Fruit fly (Drosophila melanogaster) whole organism, embryonic: ENCODE results near the gene CG32985.

Experiments used
- Hr78 ChIP-seq, 2 experiments: fragments of 200-800 bp in 1 of 2; fragments of >200 bp in 1 of 2; sonication (Bioruptor generic) in 1 of 2; optimal IDR thresholded peaks; 2 replicates each; lab custom pipeline; 2017 to 2019; ENCODE audit warnings: missing biosample characterization in 2 of 2, missing genetic modification characterization in 2 of 2, mild to moderate bottlenecking in 1 of 2, moderate library complexity in 1 of 2
- dpn ChIP-seq, 2 experiments: fragments of 200-800 bp; sonication (Bioruptor generic); optimal IDR thresholded peaks; 3 replicates each; lab custom pipeline; 2016; ENCODE audit warnings: missing biosample characterization in 2 of 2, missing genetic modification characterization in 2 of 2
- ken ChIP-seq: fragments of 200-800 bp; sonication (Bioruptor generic); IDR thresholded peaks from 3 replicates; pipeline ENCODE4 v1.3.6; 2022; ENCODE audit warnings: missing biosample characterization, missing genetic modification characterization
- scrt ChIP-seq: fragments of 200-800 bp; sonication (Bioruptor generic); optimal IDR thresholded peaks from 2 replicates; lab custom pipeline; 2018; ENCODE audit warnings: missing biosample characterization, mild to moderate bottlenecking, missing genetic modification characterization, moderate library complexity
- trem ChIP-seq: fragments of 200-800 bp; optimal IDR thresholded peaks from 3 replicates; lab custom pipeline; 2019; ENCODE audit warnings: missing biosample characterization, mild to moderate bottlenecking, missing genetic modification characterization, moderate library complexity
- ttk ChIP-seq: fragments of 200-800 bp; sonication (Bioruptor generic); IDR thresholded peaks from 2 replicates; pipeline ENCODE4 v2.1.2; 2022; ENCODE audit warnings: missing biosample characterization, missing genetic modification characterization

DNA sequence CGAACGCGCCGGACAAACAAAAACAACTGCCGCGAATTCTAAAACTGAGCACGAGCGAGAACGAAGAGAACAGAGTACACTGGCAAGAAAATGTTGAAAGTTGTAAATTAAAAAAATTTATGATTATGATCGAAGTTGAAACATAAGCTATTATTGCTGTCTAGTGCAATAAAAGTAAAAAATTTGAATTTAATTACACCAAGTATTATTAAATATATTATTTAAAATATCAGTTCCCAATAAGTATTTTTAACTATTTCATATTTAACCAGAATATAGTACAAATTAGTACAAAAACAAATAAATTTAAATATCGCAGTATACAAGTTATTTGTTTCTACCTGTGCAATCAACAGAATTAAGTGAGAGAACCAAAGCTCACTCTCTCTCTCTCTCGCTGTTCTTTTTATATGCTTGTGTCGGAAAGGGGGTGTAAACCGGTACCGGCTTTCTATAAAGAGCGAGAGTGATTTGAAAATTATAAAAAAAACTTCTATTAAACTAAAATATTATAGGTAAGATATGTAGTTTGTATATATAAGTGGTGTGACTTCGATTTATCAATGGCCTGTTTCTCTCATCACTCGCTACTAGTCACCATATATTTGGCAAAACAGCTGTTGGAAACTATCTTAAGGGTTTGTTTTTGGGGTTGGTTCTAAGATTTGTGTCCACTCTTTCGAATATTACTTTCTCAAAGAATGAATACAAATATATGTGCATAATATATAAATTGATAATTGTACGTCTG is 11.0 kb upstream of the CG32985 start, which contains the start of gene C1GalTA:
- peak; percentile 68 to 94 for TF ChIP-seq dpn (GFP tag; optimal IDR thresholded peaks at IDR 0.05; lab: Kevin White, UChicago)
- TF ChIP-seq ttk, result peak; percentile 96
- TF ChIP-seq trem (tag; lab: Kevin White, UChicago), result peak; percentile 97
- TF ChIP-seq ken, result peak; percentile 80
- TF ChIP-seq Hr78 (GFP tag; optimal IDR thresholded peaks at IDR 0.05; lab: Kevin White, UChicago), result peak in 1 of 2 experiments; percentile 94
- peak; percentile 94 for TF ChIP-seq scrt (GFP tag; lab: Kevin White, UChicago)
